Fruit fly (Drosophila melanogaster) whole organism: ENCODE results near the gene Tmem43.

Experiments
- CG8478 ChIP-seq: fragments of >200 bp; optimal IDR thresholded peaks from 2 replicates; lab custom pipeline; 2018; ENCODE audit warnings: inconsistent platforms
- Dll ChIP-seq: fragments of >200 bp; optimal IDR thresholded peaks from 2 replicates; lab custom pipeline; 2017
- EcR ChIP-seq, 2 experiments: fragments of >200 bp; optimal IDR thresholded peaks; 2 replicates each; lab custom pipeline; 2017; ENCODE audit warnings: missing biosample characterization in 2 of 2, missing genetic modification characterization in 2 of 2, missing genetic modification reagents in 2 of 2
- psq ChIP-seq: fragments of >200 bp; optimal IDR thresholded peaks from 2 replicates; lab custom pipeline; 2017
- usp ChIP-seq: fragments of >200 bp; optimal IDR thresholded peaks from 2 replicates; lab custom pipeline; 2017; ENCODE audit warnings: missing biosample characterization, missing genetic modification characterization, mixed read lengths

dm6 chr3L:7943046-7943445 is 28.1 kb upstream of the Tmem43 start:
- TF ChIP-seq CG8478 (lab: Kevin White, UChicago) (no peak), EcR (GFP tag; optimal IDR thresholded peaks at IDR 0.05; lab: Kevin White, UChicago) (no peak), psq (lab: Kevin White, UChicago) (no peak), Dll (lab: Kevin White, UChicago) (no peak), usp (GFP tag; lab: Kevin White, UChicago) (no peak)
